Fruit fly (Drosophila melanogaster): Measurements from ENCODE around the gene CG32683.

Gene CG32683

DNA sequence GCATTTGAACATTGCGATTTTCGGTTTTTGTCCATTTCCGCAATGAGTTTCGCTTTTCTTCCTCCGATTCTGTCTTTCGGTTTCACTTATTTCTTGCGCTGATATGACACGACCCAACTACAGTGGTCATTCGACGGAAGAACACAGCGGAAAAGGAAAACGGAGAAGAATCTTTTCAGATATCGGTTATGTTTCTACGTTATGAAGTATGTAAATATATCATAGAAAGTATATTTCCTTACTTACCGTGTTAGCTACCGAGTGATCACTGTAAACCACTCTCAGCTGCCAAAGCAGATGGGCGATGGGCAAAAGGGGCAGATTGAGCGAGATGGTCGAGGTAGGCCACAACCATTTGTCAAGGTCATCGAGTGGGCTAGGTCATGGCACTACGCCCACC is 67.0 kb downstream of the CG32683 start (continued):
- TF ChIP-seq CG1792 (GFP tag; optimal IDR thresholded peaks at IDR 0.05), result no peak
- TF ChIP-seq salm (tag; optimal IDR thresholded peaks at IDR 0.05), result no peak
- TF ChIP-seq dm (GFP tag; optimal IDR thresholded peaks at IDR 0.05), result no peak
- no peak for TF ChIP-seq cad (GFP tag; optimal IDR thresholded peaks at IDR 0.05)
- peak; percentile 94 for TF ChIP-seq Ets65A (GFP tag)
- TF ChIP-seq abd-A (tag; optimal IDR thresholded peaks at IDR 0.05), result no peak
- no peak for TF ChIP-seq Eip74EF (GFP tag; optimal IDR thresholded peaks at IDR 0.05)
- no peak for TF ChIP-seq CG3407 (GFP tag; optimal IDR thresholded peaks at IDR 0.05)
- TF ChIP-seq Meics (GFP tag; optimal IDR thresholded peaks at IDR 0.05), result peak; percentile 59
- TF ChIP-seq CG15073 (GFP tag; optimal IDR thresholded peaks at IDR 0.05), result no peak
- no peak for TF ChIP-seq D19B (GFP tag; optimal IDR thresholded peaks at IDR 0.05)
- no peak for TF ChIP-seq Hand (GFP tag; optimal IDR thresholded peaks at IDR 0.05)
- no peak for TF ChIP-seq TFAM (GFP tag; optimal IDR thresholded peaks at IDR 0.05)
- peak; percentile 15; the same call in 1 of the 2 replicates for TF ChIP-seq Drgx (GFP tag; IDR thresholded peaks at IDR 0.05)
- no peak for TF ChIP-seq Doc2 (GFP tag; IDR thresholded peaks at IDR 0.05)
- peak; percentile 49 for TF ChIP-seq CG11504 (tag; optimal IDR thresholded peaks at IDR 0.05)
- TF ChIP-seq grau (tag; optimal IDR thresholded peaks at IDR 0.05), result peak; percentile 78
- TF ChIP-seq CG4730 (GFP tag; IDR thresholded peaks at IDR 0.05), result 0 out of 2 replicates have a peak, but pooled peaks have one; percentile 14
- TF ChIP-seq Nf-YC (tag; optimal IDR thresholded peaks at IDR 0.05), result no peak
- TF ChIP-seq HmgZ (tag; optimal IDR thresholded peaks at IDR 0.05), result peak; percentile 5
- TF ChIP-seq Ptx1 (GFP tag; IDR thresholded peaks at IDR 0.05), result peak; percentile 54
- TF ChIP-seq CG1529 (GFP tag; optimal IDR thresholded peaks at IDR 0.05), result no peak
- TF ChIP-seq h (optimal IDR thresholded peaks at IDR 0.05), result no peak
- no peak for TF ChIP-seq Nf-YA (GFP tag; IDR thresholded peaks at IDR 0.05)
- no peak for TF ChIP-seq CG18262 (tag; optimal IDR thresholded peaks at IDR 0.05)
- peak; percentile 77 for TF ChIP-seq Rfx (GFP tag; IDR thresholded peaks at IDR 0.05)
- TF ChIP-seq twi (tag; optimal IDR thresholded peaks at IDR 0.05), result no peak
- no peak for TF ChIP-seq klu (GFP tag; IDR thresholded peaks at IDR 0.05)
- TF ChIP-seq CG3163 (GFP tag; optimal IDR thresholded peaks at IDR 0.05), result no peak
- no peak for TF ChIP-seq chn (GFP tag; optimal IDR thresholded peaks at IDR 0.05)
- TF ChIP-seq Dll (GFP tag; IDR thresholded peaks at IDR 0.05; ENCODE audit: partially characterized antibody), result no peak
- TF ChIP-seq Dfd (GFP tag; optimal IDR thresholded peaks at IDR 0.05), result no peak
- TF ChIP-seq Dref (GFP tag; IDR thresholded peaks at IDR 0.05), result no peak
- no peak for TF ChIP-seq CG11723 (GFP tag; optimal IDR thresholded peaks at IDR 0.05)
- 0 out of 3 replicates have a peak, but pooled peaks have one; percentile 40 for TF ChIP-seq CG11093 (GFP tag; IDR thresholded peaks at IDR 0.05)
- peak; percentile 75 for TF ChIP-seq CG32532 (GFP tag; IDR thresholded peaks at IDR 0.05)
- TF ChIP-seq CG4328 (GFP tag; optimal IDR thresholded peaks at IDR 0.05), result no peak
- no peak for TF ChIP-seq CG2202 (tag; optimal IDR thresholded peaks at IDR 0.05)
- TF ChIP-seq CG4617 (GFP tag; optimal IDR thresholded peaks at IDR 0.05; ENCODE audit: borderline replicate concordance), result no peak
- no peak for TF ChIP-seq Atf3 (GFP tag; optimal IDR thresholded peaks at IDR 0.05)
- TF ChIP-seq PHDP (tag; optimal IDR thresholded peaks at IDR 0.05), result peak; percentile 53
- no peak for TF ChIP-seq CG11398 (GFP tag; optimal IDR thresholded peaks at IDR 0.05)
- no peak for TF ChIP-seq zf30C (GFP tag; optimal IDR thresholded peaks at IDR 0.05)
- peak; percentile 35 for TF ChIP-seq CG10366 (GFP tag; IDR thresholded peaks at IDR 0.05)
- peak; percentile 42 for TF ChIP-seq Antp (GFP tag; optimal IDR thresholded peaks at IDR 0.05)
- TF ChIP-seq CG12071 (GFP tag; optimal IDR thresholded peaks at IDR 0.05), result peak; percentile 37
- TF ChIP-seq CG14014 (GFP tag; IDR thresholded peaks at IDR 0.05), result peak; percentile 54
- TF ChIP-seq CoRest (tag; optimal IDR thresholded peaks at IDR 0.05), result peak; percentile 25
- no peak for TF ChIP-seq exex (tag; optimal IDR thresholded peaks at IDR 0.05)
- TF ChIP-seq CG17802 (tag; optimal IDR thresholded peaks at IDR 0.05), result peak; percentile 11
- TF ChIP-seq Optix (GFP tag; IDR thresholded peaks at IDR 0.05), result peak; percentile 46; the same call in 1 of the 3 replicates
- TF ChIP-seq CG3838 (GFP tag; optimal IDR thresholded peaks at IDR 0.05), result no peak

All from whole organism, embryonic.